Worm (Caenorhabditis elegans) whole organism, L1 larva: ENCODE results near the gene skr-21.

Source experiments
- ceh-82 ChIP-seq, 3 experiments: fragments of 150-350 bp in 1 of 3; sonication (generic microtip) in 2 of 3; optimal IDR thresholded peaks; 2 replicates each; lab custom pipeline; 2014 to 2017; ENCODE audit warnings: missing biosample characterization in 3 of 3, missing genetic modification characterization in 3 of 3
- egl-27 ChIP-seq, 2 experiments: fragments of 150-350 bp in 1 of 2; sonication (generic microtip); optimal IDR thresholded peaks; 3 replicates each; lab custom pipeline; 2017 to 2018; ENCODE audit warnings: missing biosample characterization in 2 of 2, missing genetic modification characterization in 2 of 2, missing genetic modification reagents in 2 of 2
- hlh-4 ChIP-seq: sonication (generic microtip); optimal IDR thresholded peaks from 2 replicates; lab custom pipeline; 2016; ENCODE audit warnings: mild to moderate bottlenecking, missing genetic modification characterization, missing compliant biosample characterization
- lsy-2 ChIP-seq, 2 experiments: fragments of 150-350 bp; optimal IDR thresholded peaks; 2 replicates each; lab custom pipeline; 2014; ENCODE audit warnings: missing biosample characterization in 2 of 2, missing genetic modification characterization in 2 of 2
- nhr-12 ChIP-seq: sonication (generic microtip); optimal IDR thresholded peaks from 2 replicates; lab custom pipeline; 2017; ENCODE audit warnings: missing biosample characterization, missing genetic modification characterization
- nhr-77 ChIP-seq: fragments of 150-350 bp; optimal IDR thresholded peaks from 2 replicates; lab custom pipeline; 2014; ENCODE audit warnings: missing biosample characterization, missing genetic modification characterization
- rnt-1 ChIP-seq: sonication (generic microtip); optimal IDR thresholded peaks from 2 replicates; lab custom pipeline; 2016; ENCODE audit warnings: mild to moderate bottlenecking, missing genetic modification characterization, moderate library complexity, missing compliant biosample characterization
- unc-62 ChIP-seq: fragments of 150-350 bp; optimal IDR thresholded peaks from 2 replicates; lab custom pipeline; 2014; ENCODE audit warnings: missing biosample characterization, missing genetic modification reagents, missing genetic modification characterization
- unc-86 ChIP-seq: sonication (generic microtip); optimal IDR thresholded peaks from 2 replicates; lab custom pipeline; 2016; ENCODE audit warnings: missing genetic modification characterization, missing compliant biosample characterization

DNA sequence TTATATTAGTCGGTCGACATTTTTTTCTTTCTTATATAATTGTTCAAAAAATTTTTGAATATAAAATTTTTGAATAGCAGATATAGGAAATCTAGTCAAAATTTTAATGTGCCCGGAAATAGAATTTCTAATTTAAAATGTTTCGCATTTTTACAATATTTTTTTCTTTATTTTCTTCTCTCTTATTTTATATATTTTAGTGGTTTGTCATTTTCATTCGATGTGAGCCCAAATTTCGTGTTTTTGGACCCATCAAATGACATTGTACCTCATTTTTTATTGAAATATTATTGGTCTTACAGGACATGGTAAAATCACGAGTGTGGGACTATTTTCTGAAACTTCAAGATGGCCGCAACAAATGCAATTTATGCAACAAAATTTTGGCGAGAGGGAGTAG, 35.7 kb upstream of the skr-21 start, which contains the start of gene K09A11.1:
- no peak for TF ChIP-seq rnt-1
- no peak for TF ChIP-seq unc-86 (tag; lab: Kevin White, UChicago)
- TF ChIP-seq nhr-77 (tag; lab: Kevin White, UChicago): no peak
- TF ChIP-seq lsy-2 (tag; optimal IDR thresholded peaks at IDR 0.05; lab: Kevin White, UChicago): no peak
- TF ChIP-seq hlh-4: no peak
- no peak for TF ChIP-seq nhr-12
- TF ChIP-seq egl-27 (tag; optimal IDR thresholded peaks at IDR 0.05; lab: Kevin White, UChicago): no peak
- no peak for TF ChIP-seq ceh-82 (tag; optimal IDR thresholded peaks at IDR 0.05; lab: Kevin White, UChicago)
- no peak for TF ChIP-seq unc-62 (GFP tag; lab: Kevin White, UChicago)
